Worm (Caenorhabditis elegans): ENCODE results near the gene W08G11.1.

- no peak for TF ChIP-seq aha-1 (tag; optimal IDR thresholded peaks at IDR 0.05)
- TF ChIP-seq nhr-12 (tag; optimal IDR thresholded peaks at IDR 0.05), result no peak
- no peak for TF ChIP-seq nhr-71 (tag; optimal IDR thresholded peaks at IDR 0.05)
- TF ChIP-seq elt-3 (tag; optimal IDR thresholded peaks at IDR 0.05), result no peak
- no peak for TF ChIP-seq dpl-1 (GFP tag; optimal IDR thresholded peaks at IDR 0.05)
- no peak for TF ChIP-seq ceh-63 (GFP tag; optimal IDR thresholded peaks at IDR 0.05)
- no peak for TF ChIP-seq lin-15B (tag; optimal IDR thresholded peaks at IDR 0.05)
- no peak for TF ChIP-seq nhr-11 (tag; optimal IDR thresholded peaks at IDR 0.05)
- no peak for TF ChIP-seq fkh-10 (GFP tag; optimal IDR thresholded peaks at IDR 0.05)
- TF ChIP-seq pqm-1 (tag; optimal IDR thresholded peaks at IDR 0.05), result no peak
- no peak for TF ChIP-seq mep-1 (tag; optimal IDR thresholded peaks at IDR 0.05)
These were observed 47.0 kb upstream of the W08G11.1 start for ce11 chrV:16299834-16300233.
